Worm (Caenorhabditis elegans) whole organism, L3 larva: ENCODE measurements around the gene rde-8.

ENCODE experiments used
- R02D3.7 ChIP-seq: fragments of 150-350 bp; optimal IDR thresholded peaks from 2 replicates; lab custom pipeline; 2014; ENCODE audit warnings: missing biosample characterization, missing genetic modification characterization
- ZK546.5 ChIP-seq: sonication (generic microtip); optimal IDR thresholded peaks from 2 replicates; lab custom pipeline; 2017; ENCODE audit warnings: missing biosample characterization, missing genetic modification characterization
- aly-2 ChIP-seq: fragments of 150-350 bp; optimal IDR thresholded peaks from 2 replicates; lab custom pipeline; 2014; ENCODE audit warnings: missing biosample characterization, missing genetic modification characterization
- ama-1 ChIP-seq: fragments of 150-350 bp; optimal IDR thresholded peaks from 2 replicates; lab custom pipeline; 2018
- ceh-16 ChIP-seq: sonication (generic microtip); optimal IDR thresholded peaks from 2 replicates; lab custom pipeline; 2017; ENCODE audit warnings: missing biosample characterization, missing genetic modification characterization
- ceh-28 ChIP-seq: fragments of 150-350 bp; optimal IDR thresholded peaks from 2 replicates; lab custom pipeline; 2014; ENCODE audit warnings: missing biosample characterization, missing genetic modification reagents, missing genetic modification characterization
- ceh-9 ChIP-seq: sonication (generic microtip); optimal IDR thresholded peaks from 2 replicates; lab custom pipeline; 2018; ENCODE audit warnings: missing biosample characterization, missing genetic modification characterization
- daf-12 ChIP-seq: fragments of 150-350 bp; optimal IDR thresholded peaks from 2 replicates; lab custom pipeline; 2014; ENCODE audit warnings: missing biosample characterization, missing genetic modification reagents, missing genetic modification characterization
- egl-27 ChIP-seq: sonication (generic microtip); optimal IDR thresholded peaks from 4 replicates; lab custom pipeline; 2017; ENCODE audit warnings: missing biosample characterization, missing genetic modification reagents, missing genetic modification characterization
- egl-5 ChIP-seq: fragments of 150-350 bp; optimal IDR thresholded peaks from 2 replicates; lab custom pipeline; 2017; ENCODE audit warnings: missing biosample characterization, missing genetic modification reagents, missing genetic modification characterization, inconsistent platforms
- elt-2 ChIP-seq: sonication (generic microtip); optimal IDR thresholded peaks from 2 replicates; lab custom pipeline; 2016; ENCODE audit warnings: missing genetic modification reagents, mild to moderate bottlenecking, missing genetic modification characterization, missing compliant biosample characterization
- elt-3 ChIP-seq, 3 experiments: fragments of 150-350 bp in 1 of 3; sonication (generic microtip) in 2 of 3; optimal IDR thresholded peaks; 2 replicates in 2 of 3; 4 replicates in 1 of 3; lab custom pipeline; 2014 to 2017; ENCODE audit warnings: missing biosample characterization in 3 of 3, missing genetic modification characterization in 3 of 3
- eor-1 ChIP-seq, 2 experiments: fragments of 150-350 bp; optimal IDR thresholded peaks; 2 replicates each; lab custom pipeline; 2014 to 2018; ENCODE audit warnings: missing biosample characterization in 2 of 2, missing genetic modification characterization in 2 of 2
- fkh-10 ChIP-seq: sonication (generic microtip); optimal IDR thresholded peaks from 2 replicates; lab custom pipeline; 2017; ENCODE audit warnings: missing biosample characterization, missing genetic modification reagents, missing genetic modification characterization
- fkh-2 ChIP-seq: fragments of 150-350 bp; optimal IDR thresholded peaks from 2 replicates; lab custom pipeline; 2014; ENCODE audit warnings: missing biosample characterization, missing genetic modification reagents, missing genetic modification characterization
- hmg-11 ChIP-seq: sonication (generic microtip); optimal IDR thresholded peaks from 2 replicates; lab custom pipeline; 2016; ENCODE audit warnings: missing genetic modification characterization, missing compliant biosample characterization
- jun-1 ChIP-seq: fragments of 150-350 bp; optimal IDR thresholded peaks from 2 replicates; lab custom pipeline; 2014; ENCODE audit warnings: missing biosample characterization, missing genetic modification reagents, missing genetic modification characterization
- lin-39 ChIP-seq: fragments of 150-350 bp; optimal IDR thresholded peaks from 2 replicates; lab custom pipeline; 2018; ENCODE audit warnings: missing biosample characterization, missing genetic modification reagents, missing genetic modification characterization
- lsy-12 ChIP-seq: sonication (generic microtip); optimal IDR thresholded peaks from 2 replicates; lab custom pipeline; 2016; ENCODE audit warnings: mild to moderate bottlenecking, missing genetic modification characterization, missing compliant biosample characterization
- mml-1 ChIP-seq: fragments of 150-350 bp; sonication (generic microtip); optimal IDR thresholded peaks from 3 replicates; lab custom pipeline; 2014; ENCODE audit warnings: missing biosample characterization, missing genetic modification characterization
- nfya-1 ChIP-seq: sonication (generic microtip); optimal IDR thresholded peaks from 2 replicates; lab custom pipeline; 2017; ENCODE audit warnings: missing genetic modification characterization, mild to moderate bottlenecking, missing compliant biosample characterization, antibody characterized with exemption, moderate library complexity; ENCODE audit not compliant: insufficient read depth
- nhr-12 ChIP-seq: fragments of 150-350 bp; optimal IDR thresholded peaks from 2 replicates; lab custom pipeline; 2014; ENCODE audit warnings: missing biosample characterization, missing genetic modification characterization
- nhr-23 ChIP-seq: fragments of 150-350 bp; optimal IDR thresholded peaks from 2 replicates; lab custom pipeline; 2014; ENCODE audit warnings: missing biosample characterization, missing genetic modification reagents, missing genetic modification characterization
- nhr-43 ChIP-seq: sonication (generic microtip); optimal IDR thresholded peaks from 2 replicates; lab custom pipeline; 2016; ENCODE audit warnings: mild to moderate bottlenecking, missing genetic modification characterization, missing compliant biosample characterization; ENCODE audit not compliant: poor library complexity, severe bottlenecking
- nhr-67 ChIP-seq: fragments of 150-350 bp; optimal IDR thresholded peaks from 2 replicates; lab custom pipeline; 2014; ENCODE audit warnings: missing biosample characterization, missing genetic modification characterization
- nhr-76 ChIP-seq: fragments of 150-350 bp; sonication (generic microtip); optimal IDR thresholded peaks from 5 replicates; lab custom pipeline; 2014; ENCODE audit warnings: missing biosample characterization, missing genetic modification characterization
- nhr-77 ChIP-seq: fragments of 150-350 bp; optimal IDR thresholded peaks from 2 replicates; lab custom pipeline; 2014; ENCODE audit warnings: missing biosample characterization, missing genetic modification characterization
- pha-4 ChIP-seq: fragments of 150-350 bp; optimal IDR thresholded peaks from 2 replicates; lab custom pipeline; 2014; ENCODE audit warnings: missing biosample characterization, missing genetic modification reagents, missing genetic modification characterization
- pqm-1 ChIP-seq: fragments of 150-350 bp; optimal IDR thresholded peaks from 2 replicates; lab custom pipeline; 2017; ENCODE audit warnings: missing biosample characterization, missing genetic modification characterization, inconsistent platforms
- skn-1 ChIP-seq: fragments of 150-350 bp; optimal IDR thresholded peaks from 2 replicates; lab custom pipeline; 2014; ENCODE audit warnings: missing biosample characterization, missing genetic modification characterization
- tbx-2 ChIP-seq: sonication (generic microtip); optimal IDR thresholded peaks from 2 replicates; lab custom pipeline; 2016; ENCODE audit warnings: mild to moderate bottlenecking, missing genetic modification characterization, missing compliant biosample characterization
- ztf-11 ChIP-seq: fragments of 150-350 bp; optimal IDR thresholded peaks from 2 replicates; lab custom pipeline; 2014; ENCODE audit warnings: missing biosample characterization, missing genetic modification characterization
- ztf-4 ChIP-seq: fragments of 150-350 bp; optimal IDR thresholded peaks from 2 replicates; lab custom pipeline; 2014; ENCODE audit warnings: missing biosample characterization, missing genetic modification characterization

rde-8 gene

DNA sequence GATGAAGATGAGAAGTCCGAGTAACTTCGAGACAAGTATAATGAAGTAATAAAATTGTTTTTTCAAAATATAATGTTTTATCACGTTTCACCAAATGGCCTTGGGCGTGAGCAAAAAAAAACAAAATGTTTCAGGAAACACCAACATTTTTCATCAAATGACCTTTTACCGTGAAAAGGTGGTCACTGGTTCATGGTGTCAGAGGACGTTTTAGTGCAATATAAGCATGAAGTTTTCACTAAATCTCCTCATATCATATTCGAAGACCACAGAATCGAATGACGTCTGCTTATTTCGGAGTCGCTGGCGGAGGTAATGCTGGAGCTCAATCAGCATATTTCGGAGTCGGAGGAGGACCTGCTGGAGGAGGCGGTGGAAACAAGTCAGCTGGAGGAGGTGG is 8.3 kb upstream of the rde-8 start, which contains the start of the genes ZC477.7 and ssq-3:
Gene ZC477.7, minus strand, starts transcription at position 101 of the 400 bp plus-strand sequence.
Gene ssq-3, plus strand, starts transcription at position 251 of the 400 bp plus-strand sequence.
- TF ChIP-seq nfya-1 (tag; lab: Kevin White, UChicago) (no peak), elt-3 (tag; optimal IDR thresholded peaks at IDR 0.05; lab: Kevin White, UChicago) (no peak), ztf-4 (tag; lab: Kevin White, UChicago) (no peak), eor-1 (tag; optimal IDR thresholded peaks at IDR 0.05; lab: Kevin White, UChicago) (no peak), nhr-12 (tag; lab: Kevin White, UChicago) (no peak), pqm-1 (no peak), egl-27 (tag; lab: Kevin White, UChicago) (no peak), ztf-11 (tag; lab: Kevin White, UChicago) (no peak), ZK546.5 (tag; lab: Kevin White, UChicago) (no peak), nhr-23 (no peak), ama-1 (no peak), egl-5 (tag; lab: Kevin White, UChicago) (no peak)

DNA sequence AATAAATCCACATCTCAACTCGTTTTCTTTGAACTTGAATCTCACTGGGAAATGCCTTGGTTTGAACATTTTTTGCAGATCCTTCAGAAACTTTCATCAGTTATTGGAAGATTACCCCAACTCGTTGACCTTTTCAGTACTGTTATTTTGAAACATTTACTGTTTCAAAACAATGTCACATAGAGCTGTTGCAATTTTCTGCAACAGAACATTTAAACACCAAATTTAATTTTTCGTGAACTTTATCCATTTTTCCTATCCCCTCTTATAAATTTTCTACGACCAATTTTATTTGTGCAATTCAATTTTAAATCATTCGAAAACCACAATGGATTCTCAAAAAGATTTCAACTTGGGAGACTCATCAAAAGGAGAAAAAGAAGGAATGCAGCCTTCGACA is 4.8 kb upstream of the rde-8 start, which contains the start of gene ZC477.2:
Gene ZC477.2, plus strand, starts transcription at position 301 of the 400 bp plus-strand sequence.
- TF ChIP-seq R02D3.7 (tag; lab: Kevin White, UChicago) (no peak), nhr-77 (tag; lab: Kevin White, UChicago) (no peak), skn-1 (tag; lab: Kevin White, UChicago) (no peak), nfya-1 (tag; lab: Kevin White, UChicago) (no peak), eor-1 (tag; optimal IDR thresholded peaks at IDR 0.05; lab: Kevin White, UChicago) (no peak), nhr-43 (tag; lab: Kevin White, UChicago) (no peak), ceh-16 (no peak), ceh-28 (tag; lab: Kevin White, UChicago) (no peak), daf-12 (tag; lab: Kevin White, UChicago) (no peak), pha-4 (tag; lab: Kevin White, UChicago) (no peak), ceh-9 (tag; lab: Kevin White, UChicago) (no peak), nhr-12 (tag; lab: Kevin White, UChicago) (no peak), aly-2 (tag; lab: Kevin White, UChicago) (no peak), jun-1 (tag; lab: Kevin White, UChicago) (no peak), hmg-11 (tag; lab: Kevin White, UChicago) (no peak)

DNA sequence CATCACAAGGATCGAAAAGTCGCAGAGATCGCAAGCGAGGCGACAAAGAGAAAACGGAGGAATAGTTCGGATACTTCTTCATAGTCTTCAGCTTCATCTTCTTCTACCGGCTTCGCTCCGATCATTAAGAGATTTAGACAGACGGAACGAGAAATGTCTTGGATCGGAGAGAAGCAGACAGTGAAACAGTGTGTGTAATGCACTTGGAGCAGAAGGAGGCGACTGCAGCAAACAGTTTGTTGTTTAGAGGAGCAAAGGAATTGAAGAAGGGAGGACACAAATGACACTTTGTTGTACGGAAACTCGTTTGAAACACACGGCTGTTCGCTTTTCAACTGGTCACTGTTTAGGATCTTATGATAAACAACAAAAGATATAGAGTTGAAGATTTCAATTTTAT is 3.7 kb downstream of the rde-8 start:
- no peak for TF ChIP-seq R02D3.7 (tag; lab: Kevin White, UChicago)
- TF ChIP-seq tbx-2 (tag; lab: Kevin White, UChicago): no peak
- no peak for TF ChIP-seq elt-2
- no peak for TF ChIP-seq skn-1 (tag; lab: Kevin White, UChicago)
- no peak for TF ChIP-seq egl-27 (tag; lab: Kevin White, UChicago)
- no peak for TF ChIP-seq lsy-12 (tag; lab: Kevin White, UChicago)
- peak; percentile 34 for TF ChIP-seq lin-39 (tag; lab: Kevin White, UChicago)
- TF ChIP-seq pha-4 (tag; lab: Kevin White, UChicago): peak; percentile 53
- no peak for TF ChIP-seq nhr-67 (tag; lab: Kevin White, UChicago)
- TF ChIP-seq fkh-10: no peak
- no peak for TF ChIP-seq fkh-2 (tag; lab: Kevin White, UChicago)
- TF ChIP-seq ztf-4 (tag; lab: Kevin White, UChicago): no peak
- no peak for TF ChIP-seq mml-1
- TF ChIP-seq nfya-1 (tag; lab: Kevin White, UChicago): peak; percentile 6
- TF ChIP-seq egl-5 (tag; lab: Kevin White, UChicago): peak; percentile 39

DNA sequence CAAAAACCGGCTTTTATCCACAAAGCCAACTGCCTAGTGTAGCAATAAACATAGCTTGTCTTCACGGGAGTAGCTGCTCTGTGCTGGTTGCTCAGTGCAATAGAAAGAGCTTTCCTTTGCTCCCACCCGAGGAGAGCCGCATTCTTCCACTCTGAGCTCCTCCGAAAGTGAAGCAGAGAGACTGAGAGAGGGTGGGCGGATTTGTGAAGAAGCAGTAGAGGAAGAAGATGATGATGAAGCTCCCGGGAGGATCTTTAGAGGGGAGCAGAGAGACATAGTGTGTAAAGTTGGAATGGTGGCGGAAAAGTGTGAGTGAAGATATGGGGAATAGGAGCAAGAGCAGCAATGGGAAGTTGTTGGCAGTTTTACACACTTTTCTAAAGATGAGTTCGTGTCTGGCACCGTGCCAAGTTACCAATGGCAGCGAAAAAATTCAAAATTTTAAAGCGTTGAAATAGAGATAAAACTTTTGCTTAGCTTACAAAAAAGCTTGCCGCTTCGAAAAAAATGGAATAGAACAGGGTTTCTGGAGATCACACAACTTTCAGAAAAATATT is 4.5 kb downstream of the rde-8 start, which contains the start of gene ZC477.4:
Gene ZC477.4, minus strand, starts transcription at position 276 of the 557 bp plus-strand sequence.
- TF ChIP-seq nhr-12 (tag; lab: Kevin White, UChicago) (no peak), fkh-10 (no peak), fkh-2 (tag; lab: Kevin White, UChicago) (no peak), nfya-1 (tag; lab: Kevin White, UChicago) (peak; percentile 31)

- TF ChIP-seq mml-1 (no peak), fkh-10 (no peak), ceh-9 (tag; lab: Kevin White, UChicago) (no peak), nhr-76 (tag; lab: Kevin White, UChicago) (no peak), pha-4 (tag; lab: Kevin White, UChicago) (no peak), ceh-16 (no peak)
These were observed 5.6 kb downstream of the rde-8 start for ce11 chrIV:7097450-7097849.
